Worm (Caenorhabditis elegans): ENCODE data around the gene F21A3.3.

Gene F21A3.3

DNA sequence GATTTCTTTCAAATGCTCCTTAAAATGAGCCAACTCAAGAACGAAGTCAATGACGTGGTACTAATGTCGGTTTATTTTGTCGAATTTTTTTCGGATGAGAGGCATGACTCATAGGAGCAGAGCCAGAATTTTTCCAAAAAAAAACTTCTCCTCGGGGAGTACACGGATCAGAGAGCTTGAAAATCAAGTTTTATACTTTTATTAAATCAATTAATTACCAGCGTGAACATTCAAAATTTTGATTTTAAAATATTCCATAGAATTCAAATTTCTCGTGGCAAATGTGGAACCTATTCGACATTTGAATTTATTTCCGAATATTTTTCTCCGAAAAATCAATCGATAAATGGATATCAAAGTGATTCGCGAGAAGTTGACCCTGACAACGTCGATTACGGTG is 18.8 kb downstream of the F21A3.3 start, which contains the start of gene F21A3.4:
Gene F21A3.4 (plus strand): TSS at position 301 of the 400 bp plus-strand sequence.
- TF ChIP-seq him-1 (tag; optimal IDR thresholded peaks at IDR 0.05) (no peak), dao-5 (tag; optimal IDR thresholded peaks at IDR 0.05) (no peak), W03F9.2 (tag; optimal IDR thresholded peaks at IDR 0.05) (no peak)

DNA sequence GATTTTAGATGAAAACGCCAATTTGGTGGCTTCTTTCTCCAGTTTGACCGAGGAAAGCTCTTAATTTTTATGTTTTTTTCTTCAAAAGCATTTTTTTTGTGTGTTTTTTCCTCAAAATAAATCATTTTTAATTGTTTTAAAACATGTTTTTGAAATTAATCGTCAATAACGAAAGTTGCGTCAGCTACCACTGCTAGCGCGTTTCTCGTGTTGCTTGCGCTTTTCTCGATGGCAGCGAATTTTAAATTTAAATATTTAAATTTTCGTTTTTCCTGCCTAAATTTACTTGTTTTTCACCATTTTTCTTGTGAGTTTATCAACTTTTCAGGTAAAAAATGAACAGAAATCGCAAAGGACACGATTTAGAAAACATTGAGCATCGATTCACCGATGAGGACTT is 20.4 kb downstream of the F21A3.3 start, which contains the start of gene prde-1:
Gene prde-1 (plus strand): TSS at position 322 of the 400 bp plus-strand sequence.
- TF ChIP-seq W03F9.2 (tag; optimal IDR thresholded peaks at IDR 0.05) (no peak), dao-5 (tag; optimal IDR thresholded peaks at IDR 0.05) (no peak), him-1 (tag; optimal IDR thresholded peaks at IDR 0.05) (no peak)

DNA sequence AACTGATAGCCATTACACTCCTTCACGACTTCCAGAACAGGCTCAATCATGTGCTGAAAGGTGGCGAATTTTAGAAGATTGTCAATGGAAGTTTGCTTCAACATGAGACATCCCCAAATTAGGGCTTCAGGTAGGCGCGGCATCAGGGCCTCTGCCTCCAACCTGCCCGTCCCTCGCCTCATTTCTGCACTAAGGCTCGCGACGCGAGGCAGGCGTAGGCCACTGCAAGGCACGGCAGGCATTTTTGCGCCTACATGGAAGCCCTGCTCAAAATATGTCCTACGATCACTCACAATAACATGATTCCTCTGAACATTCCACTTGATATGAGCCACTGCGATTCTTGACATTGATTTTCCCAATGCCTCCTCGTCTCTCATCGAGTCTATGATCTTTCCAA is 25.7 kb downstream of the F21A3.3 start:
- TF ChIP-seq W03F9.2 (tag; optimal IDR thresholded peaks at IDR 0.05): no peak
- no peak for TF ChIP-seq him-1 (tag; optimal IDR thresholded peaks at IDR 0.05)
- TF ChIP-seq dao-5 (tag; optimal IDR thresholded peaks at IDR 0.05): no peak

DNA sequence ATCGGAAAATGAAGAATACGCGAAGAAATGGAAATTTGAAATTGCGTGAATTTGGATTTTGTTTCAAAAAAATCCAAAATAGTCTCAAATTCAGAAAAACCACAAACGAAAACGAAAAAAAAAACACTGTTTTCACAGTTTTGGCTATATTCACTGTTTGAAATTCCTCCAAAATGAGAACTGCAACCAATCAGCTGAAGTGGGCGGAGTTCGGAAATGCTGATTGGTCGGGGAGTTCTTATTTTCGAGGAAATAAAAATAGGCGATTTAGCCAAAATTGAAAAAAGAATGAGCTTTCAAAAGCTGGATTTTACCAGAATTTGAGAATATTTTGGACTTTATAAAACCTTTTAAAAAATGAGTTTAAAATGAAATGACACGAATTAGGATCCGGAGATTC is 27.4 kb downstream of the F21A3.3 start, which contains the start of gene glb-14:
Gene glb-14 (minus strand): TSS at position 97 of the 400 bp plus-strand sequence.
- TF ChIP-seq dao-5 (tag; optimal IDR thresholded peaks at IDR 0.05) (no peak), W03F9.2 (tag; optimal IDR thresholded peaks at IDR 0.05) (no peak), him-1 (tag; optimal IDR thresholded peaks at IDR 0.05) (no peak)

DNA sequence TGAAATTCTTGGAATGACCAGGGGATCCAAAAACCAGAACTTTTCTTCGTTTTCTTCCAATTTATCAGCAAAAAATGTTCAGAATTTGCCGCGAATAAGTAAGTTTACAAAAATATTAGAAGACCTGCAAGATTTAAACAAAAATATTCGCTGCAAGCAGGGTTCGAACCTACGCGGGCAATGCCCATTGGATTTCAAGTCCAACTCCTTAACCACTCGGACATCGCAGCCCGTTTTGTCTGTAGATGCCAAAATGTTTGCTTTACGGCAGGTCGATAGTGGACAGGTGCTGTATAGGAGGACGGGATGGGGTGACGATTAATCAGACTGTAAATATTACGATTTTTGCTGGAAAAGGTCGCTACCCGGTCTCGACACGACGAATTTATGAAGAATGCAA is 30.2 kb downstream of the F21A3.3 start:
- TF ChIP-seq dao-5 (tag; optimal IDR thresholded peaks at IDR 0.05): no peak
- no peak for TF ChIP-seq him-1 (tag; optimal IDR thresholded peaks at IDR 0.05)
- no peak for TF ChIP-seq W03F9.2 (tag; optimal IDR thresholded peaks at IDR 0.05)

DNA sequence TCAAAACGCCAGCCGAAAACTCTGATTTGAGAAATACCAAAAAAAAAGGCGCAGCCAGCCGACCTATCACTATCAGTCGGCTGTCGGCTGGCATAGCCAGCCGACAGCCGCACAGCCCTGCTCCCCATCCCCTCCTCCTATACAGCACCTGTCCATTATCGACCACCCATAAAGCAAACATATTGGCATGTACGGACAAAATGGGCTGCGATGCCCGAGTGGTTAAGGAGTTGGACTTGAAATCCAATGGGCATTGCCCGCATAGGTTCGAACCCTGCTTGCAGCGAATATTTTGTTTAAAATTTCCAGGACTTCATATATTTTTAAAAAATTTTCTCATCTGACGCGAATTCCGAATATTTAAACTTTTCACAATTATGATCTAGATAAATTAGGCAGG is 32.9 kb downstream of the F21A3.3 start:
- TF ChIP-seq dao-5 (tag; optimal IDR thresholded peaks at IDR 0.05): no peak
- no peak for TF ChIP-seq him-1 (tag; optimal IDR thresholded peaks at IDR 0.05)

DNA sequence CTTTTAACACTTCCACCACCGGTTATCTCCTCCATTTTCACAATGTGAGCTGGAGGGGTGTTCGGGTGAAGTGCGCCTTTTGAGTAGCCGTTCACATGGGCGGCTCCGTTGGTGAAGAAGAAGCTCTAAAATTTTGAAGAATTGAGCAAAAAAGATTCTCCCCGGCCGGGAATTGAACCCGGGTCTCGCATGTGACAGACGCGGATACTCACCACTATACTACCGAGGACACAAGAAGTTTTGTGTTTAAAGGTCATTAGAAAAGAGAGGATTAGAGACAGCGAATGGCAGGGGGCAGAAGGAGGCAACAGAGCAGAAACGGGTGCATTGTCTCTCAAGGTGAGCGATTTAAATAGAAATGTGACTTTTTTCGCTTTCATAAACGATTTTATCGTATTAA is 34.1 kb downstream of the F21A3.3 start:
- TF ChIP-seq him-1 (tag; optimal IDR thresholded peaks at IDR 0.05) (peak; percentile 37), W03F9.2 (tag; optimal IDR thresholded peaks at IDR 0.05) (no peak), dao-5 (tag; optimal IDR thresholded peaks at IDR 0.05) (no peak)

DNA sequence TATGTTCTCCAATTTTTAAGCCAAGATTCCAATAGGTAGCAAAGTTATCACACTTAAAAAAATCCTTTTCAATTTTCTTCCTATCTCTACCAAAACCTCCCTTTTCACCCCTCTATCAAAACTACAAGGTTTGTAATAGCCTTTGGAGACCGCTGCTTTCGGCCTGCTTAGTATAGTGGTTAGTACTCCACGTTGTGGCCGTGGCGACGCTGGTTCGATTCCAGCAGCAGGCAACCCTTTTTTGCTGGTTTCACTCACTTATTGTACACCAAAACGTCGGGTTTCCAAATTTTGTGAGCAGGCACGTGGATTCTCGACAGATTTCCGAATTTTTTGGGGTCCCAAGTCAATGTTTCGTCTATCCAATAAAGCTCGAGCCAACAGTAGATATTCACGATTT is 36.4 kb downstream of the F21A3.3 start:
- no peak for TF ChIP-seq W03F9.2 (tag; optimal IDR thresholded peaks at IDR 0.05)

DNA sequence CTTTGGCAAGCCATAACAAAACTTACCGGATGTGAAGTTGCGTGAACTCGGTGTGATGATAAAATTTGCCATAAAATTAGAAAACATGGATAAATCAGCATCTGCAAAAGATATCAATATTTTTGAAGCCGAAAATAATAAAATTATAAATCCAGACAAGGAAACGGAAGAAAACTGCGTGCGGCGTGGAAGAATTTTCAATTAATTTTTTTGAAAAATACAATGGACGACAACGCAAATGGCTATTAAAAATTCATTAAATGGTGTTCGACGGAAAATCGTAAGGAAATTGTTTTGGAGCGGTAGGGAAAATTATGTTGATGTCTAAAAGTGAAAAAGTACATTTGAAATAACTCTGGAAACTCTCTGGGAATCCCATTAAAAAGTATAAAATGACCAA is 41.5 kb downstream of the F21A3.3 start, which contains the start of gene acr-18:
Gene acr-18 (minus strand): TSS at position 101 of the 400 bp plus-strand sequence.
- no peak for TF ChIP-seq dao-5 (tag; optimal IDR thresholded peaks at IDR 0.05)
- no peak for TF ChIP-seq him-1 (tag; optimal IDR thresholded peaks at IDR 0.05)
- TF ChIP-seq W03F9.2 (tag; optimal IDR thresholded peaks at IDR 0.05): no peak

DNA sequence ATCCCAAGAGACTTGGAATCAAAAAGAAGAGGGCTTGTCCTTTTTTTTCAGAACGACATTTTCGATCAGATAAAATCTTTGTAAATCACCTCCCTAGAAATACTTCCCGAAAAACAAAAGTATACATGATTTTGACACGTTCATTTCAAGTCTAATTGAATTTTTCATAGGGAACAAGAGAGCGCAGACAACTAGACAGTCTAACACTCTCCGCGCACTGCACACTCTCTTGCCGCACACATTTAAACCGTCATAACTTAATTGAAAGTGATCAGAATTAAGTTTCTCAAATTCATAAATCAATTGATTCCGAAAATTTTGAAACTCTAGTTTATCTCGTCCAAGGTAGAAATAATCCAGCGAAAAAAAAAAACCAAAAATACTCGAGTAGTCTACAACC is 42.2 kb downstream of the F21A3.3 start:
- TF ChIP-seq W03F9.2 (tag; optimal IDR thresholded peaks at IDR 0.05) (no peak), him-1 (tag; optimal IDR thresholded peaks at IDR 0.05) (no peak), dao-5 (tag; optimal IDR thresholded peaks at IDR 0.05) (no peak)

DNA sequence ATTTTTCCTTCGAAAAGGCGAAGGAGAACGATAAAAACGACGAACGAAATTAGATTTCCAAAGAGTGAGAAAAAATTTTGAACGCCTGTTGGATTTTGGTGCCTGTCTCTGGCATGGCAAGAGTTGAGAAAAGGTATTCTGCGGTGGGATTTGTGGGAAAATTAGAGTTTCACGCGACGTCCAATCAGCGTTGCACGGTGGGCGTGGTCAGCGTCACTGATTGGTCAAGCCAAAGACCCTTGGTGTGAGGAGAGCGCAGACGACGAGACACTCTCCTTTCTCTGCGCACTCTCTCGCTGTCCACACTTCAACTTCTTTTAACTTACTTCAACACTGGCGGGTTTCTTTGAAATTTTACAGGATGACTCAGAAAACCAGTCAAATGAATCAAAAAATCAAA is 45.0 kb downstream of the F21A3.3 start:
- TF ChIP-seq W03F9.2 (tag; optimal IDR thresholded peaks at IDR 0.05): no peak
- no peak for TF ChIP-seq him-1 (tag; optimal IDR thresholded peaks at IDR 0.05)
- TF ChIP-seq dao-5 (tag; optimal IDR thresholded peaks at IDR 0.05): no peak

DNA sequence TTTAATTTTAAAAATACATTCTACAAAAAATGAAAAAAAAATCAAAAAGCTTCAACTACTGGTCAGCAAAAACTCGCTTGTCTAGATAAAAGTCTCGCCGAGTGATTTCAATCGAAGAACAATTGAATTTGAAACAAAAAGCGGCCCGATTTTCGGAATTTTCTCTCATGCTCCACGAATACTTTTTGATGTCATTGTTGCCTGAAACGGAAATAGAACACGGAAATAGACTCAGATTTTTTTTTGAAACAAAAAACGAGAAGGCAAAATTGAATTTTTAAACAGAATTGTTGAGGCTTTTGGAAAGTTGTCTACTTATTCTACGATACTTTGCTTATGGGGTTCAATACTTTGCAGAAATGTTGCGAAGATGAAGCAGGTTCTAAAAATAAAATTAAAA is 46.0 kb downstream of the F21A3.3 start:
- TF ChIP-seq W03F9.2 (tag; optimal IDR thresholded peaks at IDR 0.05): no peak
- no peak for TF ChIP-seq him-1 (tag; optimal IDR thresholded peaks at IDR 0.05)
- no peak for TF ChIP-seq dao-5 (tag; optimal IDR thresholded peaks at IDR 0.05)

DNA sequence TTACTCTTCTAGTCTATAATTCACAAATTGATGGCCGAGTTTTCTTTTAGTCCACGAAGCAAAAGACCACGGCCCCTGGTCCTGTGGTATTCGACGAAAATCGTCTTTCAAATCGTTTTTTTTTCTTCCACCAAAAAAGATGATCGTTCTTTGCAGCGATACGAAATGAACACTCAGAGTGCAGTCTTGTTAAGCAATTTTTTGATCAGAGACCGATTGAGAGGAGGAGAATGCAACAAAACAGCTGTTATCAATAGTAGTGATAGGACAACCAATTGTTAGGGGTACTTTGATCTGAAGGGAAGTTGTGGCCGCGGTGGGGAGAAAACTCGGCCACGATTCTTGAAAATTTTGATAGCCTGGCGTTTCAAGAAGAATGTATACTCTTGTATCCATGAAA is 46.5 kb downstream of the F21A3.3 start:
- TF ChIP-seq W03F9.2 (tag; optimal IDR thresholded peaks at IDR 0.05) (no peak), him-1 (tag; optimal IDR thresholded peaks at IDR 0.05) (no peak), dao-5 (tag; optimal IDR thresholded peaks at IDR 0.05) (no peak)

DNA sequence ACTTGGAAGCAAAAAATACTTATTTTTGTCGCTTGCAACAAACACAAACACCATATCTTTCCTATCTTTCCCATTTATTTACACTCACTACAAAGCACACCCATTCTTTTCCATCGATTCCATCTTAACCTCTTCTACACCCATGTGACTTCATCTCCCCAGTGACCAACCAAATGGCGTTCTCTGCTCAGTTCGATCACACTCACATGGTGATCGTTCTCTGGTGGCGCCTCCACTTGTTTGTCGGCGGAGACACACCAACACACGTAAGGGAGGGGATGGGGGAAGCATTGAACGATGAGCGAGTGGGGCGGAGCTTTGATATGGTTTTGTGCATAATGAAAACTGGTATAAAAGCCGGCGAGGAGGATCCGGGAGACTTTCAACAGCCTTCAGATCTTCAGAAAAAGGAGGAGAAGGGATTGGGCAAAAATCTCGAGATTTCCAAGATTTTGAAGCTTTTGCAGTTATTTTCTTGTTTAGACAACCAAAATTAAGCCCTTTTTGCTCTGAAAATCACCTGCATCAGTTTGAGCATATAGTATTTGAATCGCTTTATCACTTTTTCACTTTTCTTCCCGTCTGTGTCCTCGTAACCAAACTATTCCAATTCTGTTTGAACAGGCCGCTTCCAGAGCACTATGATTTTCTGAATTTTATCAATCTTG is 49.1 kb downstream of the F21A3.3 start:
- peak; percentile 22 for TF ChIP-seq him-1 (tag; optimal IDR thresholded peaks at IDR 0.05)
- TF ChIP-seq dao-5 (tag; optimal IDR thresholded peaks at IDR 0.05): no peak

DNA sequence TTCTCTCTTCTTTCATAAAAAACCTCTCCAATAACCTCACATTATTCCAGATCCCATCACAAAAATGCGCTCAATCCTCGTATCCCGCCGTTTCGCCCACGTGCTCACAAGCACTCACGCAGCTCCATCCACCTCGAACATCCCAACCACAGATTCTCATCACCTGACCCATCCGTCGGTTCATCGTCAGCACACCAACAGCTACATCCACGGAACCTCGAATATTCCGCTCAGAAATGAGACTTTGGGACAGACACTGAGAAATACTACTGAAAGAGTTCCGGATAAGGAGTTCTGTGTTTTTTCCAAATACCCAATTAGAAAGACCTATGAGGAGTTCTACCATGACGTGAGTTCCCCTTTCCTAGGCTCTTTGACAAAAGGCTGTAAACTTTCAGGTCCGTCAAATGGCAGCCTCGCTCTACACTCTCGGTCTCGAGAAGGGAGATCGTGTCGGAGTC is 49.9 kb downstream of the F21A3.3 start, which contains the start of gene acs-2:
Gene acs-2 (plus strand): TSS at position 51 of the 461 bp plus-strand sequence.
- TF ChIP-seq W03F9.2 (tag; optimal IDR thresholded peaks at IDR 0.05) (no peak), dao-5 (tag; optimal IDR thresholded peaks at IDR 0.05) (no peak), him-1 (tag; optimal IDR thresholded peaks at IDR 0.05) (no peak)
